Worm (Caenorhabditis elegans) whole organism, L2 larva: ENCODE measurements around the gene C06B3.1.

Experiments used
- C34F6.9 ChIP-seq: fragments of 150-350 bp; optimal IDR thresholded peaks from 2 replicates; lab custom pipeline; 2014; ENCODE audit warnings: missing biosample characterization, missing genetic modification characterization
- R02D3.7 ChIP-seq: fragments of 150-350 bp; optimal IDR thresholded peaks from 2 replicates; lab custom pipeline; 2014; ENCODE audit warnings: missing biosample characterization, missing genetic modification characterization
- Y55F3AM.14 ChIP-seq: fragments of 200-800 bp; sonication (Bioruptor generic); optimal IDR thresholded peaks from 2 replicates; lab custom pipeline; 2018; ENCODE audit warnings: mild to moderate bottlenecking, missing genetic modification characterization, missing compliant biosample characterization
- ZK546.5 ChIP-seq: sonication (generic microtip); optimal IDR thresholded peaks from 2 replicates; lab custom pipeline; 2017; ENCODE audit warnings: missing biosample characterization, missing genetic modification characterization
- aly-2 ChIP-seq: fragments of 150-350 bp; optimal IDR thresholded peaks from 2 replicates; lab custom pipeline; 2014; ENCODE audit warnings: missing biosample characterization, missing genetic modification characterization
- ama-1 ChIP-seq: fragments of 150-350 bp; optimal IDR thresholded peaks from 2 replicates; lab custom pipeline; 2018; ENCODE audit warnings: inconsistent platforms
- blmp-1 ChIP-seq: sonication (generic microtip); optimal IDR thresholded peaks from 2 replicates; lab custom pipeline; 2017; ENCODE audit warnings: missing genetic modification characterization, mild to moderate bottlenecking, missing compliant biosample characterization, antibody characterized with exemption, moderate library complexity; ENCODE audit not compliant: insufficient read depth
- ceh-16 ChIP-seq: fragments of 150-350 bp; optimal IDR thresholded peaks from 2 replicates; lab custom pipeline; 2014; ENCODE audit warnings: missing biosample characterization, missing genetic modification characterization
- ceh-82 ChIP-seq: fragments of 150-350 bp; optimal IDR thresholded peaks from 2 replicates; lab custom pipeline; 2014; ENCODE audit warnings: missing biosample characterization, missing genetic modification characterization
- egl-27 ChIP-seq: sonication (generic microtip); optimal IDR thresholded peaks from 3 replicates; lab custom pipeline; 2017; ENCODE audit warnings: missing biosample characterization, missing genetic modification reagents, missing genetic modification characterization
- elt-1 ChIP-seq: fragments of 150-350 bp; optimal IDR thresholded peaks from 2 replicates; lab custom pipeline; 2014; ENCODE audit warnings: missing biosample characterization, missing genetic modification characterization
- elt-3 ChIP-seq: sonication (generic microtip); optimal IDR thresholded peaks from 2 replicates; lab custom pipeline; 2017; ENCODE audit warnings: missing biosample characterization, missing genetic modification characterization
- fos-1 ChIP-seq: fragments of 150-350 bp; optimal IDR thresholded peaks from 2 replicates; lab custom pipeline; 2014; ENCODE audit warnings: missing biosample characterization, missing genetic modification characterization
- gmeb-1 ChIP-seq: fragments of 150-350 bp; optimal IDR thresholded peaks from 2 replicates; lab custom pipeline; 2014; ENCODE audit warnings: missing biosample characterization, missing genetic modification characterization
- lin-11 ChIP-seq: fragments of 150-350 bp; sonication (generic microtip); optimal IDR thresholded peaks from 2 replicates; lab custom pipeline; 2014; ENCODE audit warnings: missing biosample characterization, missing genetic modification characterization, inconsistent platforms, mixed read lengths
- lin-13 ChIP-seq: fragments of 150-350 bp; optimal IDR thresholded peaks from 2 replicates; lab custom pipeline; 2014; ENCODE audit warnings: missing biosample characterization, missing genetic modification reagents, missing genetic modification characterization
- mab-5 ChIP-seq: fragments of 150-350 bp; optimal IDR thresholded peaks from 2 replicates; lab custom pipeline; 2014; ENCODE audit warnings: missing biosample characterization, missing genetic modification characterization
- mdl-1 ChIP-seq, 2 experiments: fragments of 150-350 bp in 1 of 2; sonication (generic microtip) in 1 of 2; optimal IDR thresholded peaks; 2 replicates each; lab custom pipeline; 2017; ENCODE audit warnings: missing biosample characterization in 2 of 2, missing genetic modification characterization in 2 of 2
- nhr-10 ChIP-seq: sonication (generic microtip); optimal IDR thresholded peaks from 2 replicates; lab custom pipeline; 2017; ENCODE audit warnings: missing biosample characterization, missing genetic modification characterization
- nhr-11 ChIP-seq: fragments of 150-350 bp; optimal IDR thresholded peaks from 2 replicates; lab custom pipeline; 2014; ENCODE audit warnings: missing biosample characterization, missing genetic modification characterization
- nhr-12 ChIP-seq: fragments of 150-350 bp; optimal IDR thresholded peaks from 2 replicates; lab custom pipeline; 2014; ENCODE audit warnings: missing biosample characterization, missing genetic modification characterization
- nhr-129 ChIP-seq: fragments of 150-350 bp; optimal IDR thresholded peaks from 2 replicates; lab custom pipeline; 2014; ENCODE audit warnings: missing biosample characterization, missing genetic modification characterization
- nhr-23 ChIP-seq: fragments of 150-350 bp; optimal IDR thresholded peaks from 2 replicates; lab custom pipeline; 2014; ENCODE audit warnings: missing biosample characterization, missing genetic modification reagents, missing genetic modification characterization
- nhr-237 ChIP-seq: fragments of 150-350 bp; optimal IDR thresholded peaks from 2 replicates; lab custom pipeline; 2014; ENCODE audit warnings: missing biosample characterization, missing genetic modification characterization
- nhr-25 ChIP-seq: fragments of 150-350 bp; sonication (generic microtip); optimal IDR thresholded peaks from 3 replicates; lab custom pipeline; 2014; ENCODE audit warnings: missing biosample characterization, missing genetic modification characterization
- nhr-6 ChIP-seq: fragments of 150-350 bp; optimal IDR thresholded peaks from 2 replicates; lab custom pipeline; 2014; ENCODE audit warnings: missing biosample characterization, missing genetic modification characterization
- nhr-77 ChIP-seq: fragments of 150-350 bp; optimal IDR thresholded peaks from 2 replicates; lab custom pipeline; 2014; ENCODE audit warnings: missing biosample characterization, missing genetic modification characterization
- peb-1 ChIP-seq: fragments of 150-350 bp; optimal IDR thresholded peaks from 2 replicates; lab custom pipeline; 2014; ENCODE audit warnings: missing biosample characterization, missing genetic modification characterization
- sem-4 ChIP-seq: fragments of 150-350 bp; optimal IDR thresholded peaks from 2 replicates; lab custom pipeline; 2014; ENCODE audit warnings: missing biosample characterization, missing genetic modification reagents, missing genetic modification characterization
- skn-1 ChIP-seq: sonication (generic microtip); optimal IDR thresholded peaks from 2 replicates; lab custom pipeline; 2017; ENCODE audit warnings: missing biosample characterization, missing genetic modification characterization
- sma-3 ChIP-seq: sonication (generic microtip); optimal IDR thresholded peaks from 2 replicates; lab custom pipeline; 2016; ENCODE audit warnings: missing genetic modification reagents, missing genetic modification characterization, missing compliant biosample characterization
- sma-9 ChIP-seq, 2 experiments: fragments of 150-350 bp in 1 of 2; sonication (generic microtip) in 1 of 2; optimal IDR thresholded peaks; 2 replicates each; lab custom pipeline; 2014 to 2016; ENCODE audit warnings: missing genetic modification characterization in 2 of 2, mild to moderate bottlenecking in 1 of 2, missing biosample characterization in 1 of 2, missing compliant biosample characterization in 1 of 2, missing genetic modification reagents in 1 of 2, moderate library complexity in 1 of 2
- snpc-4 ChIP-seq: fragments of 150-350 bp; optimal IDR thresholded peaks from 2 replicates; lab custom pipeline; 2014; ENCODE audit warnings: missing biosample characterization, missing genetic modification characterization
- unc-39 ChIP-seq: fragments of 150-350 bp; optimal IDR thresholded peaks from 2 replicates; lab custom pipeline; 2014; ENCODE audit warnings: missing biosample characterization, missing genetic modification characterization
- unc-55 ChIP-seq: fragments of 150-350 bp; sonication (generic microtip); optimal IDR thresholded peaks from 3 replicates; lab custom pipeline; 2014; ENCODE audit warnings: missing biosample characterization, missing genetic modification reagents, missing genetic modification characterization
- unc-62 ChIP-seq: fragments of 150-350 bp; optimal IDR thresholded peaks from 2 replicates; lab custom pipeline; 2014; ENCODE audit warnings: missing biosample characterization, missing genetic modification reagents, missing genetic modification characterization
- ztf-11 ChIP-seq: sonication (generic microtip); optimal IDR thresholded peaks from 2 replicates; lab custom pipeline; 2017; ENCODE audit warnings: missing biosample characterization, missing genetic modification characterization
- ztf-4 ChIP-seq: fragments of 150-350 bp; optimal IDR thresholded peaks from 2 replicates; lab custom pipeline; 2014; ENCODE audit warnings: missing biosample characterization, missing genetic modification characterization

Gene C06B3.1

DNA sequence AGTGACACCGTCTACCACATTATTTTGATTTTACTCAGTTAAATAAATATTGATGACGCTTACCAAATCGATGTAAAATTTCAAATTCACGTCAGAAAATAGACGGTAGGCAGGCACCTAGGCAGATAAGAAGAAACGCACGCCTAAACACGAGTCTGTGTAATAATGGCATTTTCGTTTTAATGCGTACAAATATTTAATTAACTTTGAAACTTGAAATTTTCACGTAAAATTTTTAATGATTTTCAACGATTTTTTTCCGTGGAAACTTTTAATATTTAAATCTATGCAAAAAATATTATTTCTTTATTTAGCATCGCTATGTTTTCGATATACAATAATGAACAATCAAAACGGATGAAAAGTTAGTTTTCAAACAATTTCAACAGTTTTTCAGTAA is 28.6 kb downstream of the C06B3.1 start, which contains the start of gene C06B3.16:
C06B3.16 (plus strand) TSS at position 301 of the 400 bp plus-strand sequence.
- TF ChIP-seq ztf-4 (no peak), nhr-25 (tag; lab: Kevin White, UChicago) (no peak), sma-9 (GFP tag; optimal IDR thresholded peaks at IDR 0.05; lab: Kevin White, UChicago) (no peak), sma-9 (tag; optimal IDR thresholded peaks at IDR 0.05; lab: Kevin White, UChicago) (no peak), blmp-1 (tag; lab: Kevin White, UChicago) (no peak), Y55F3AM.14 (GFP tag; lab: Kevin White, UChicago) (no peak), nhr-12 (tag; lab: Kevin White, UChicago) (no peak), nhr-10 (no peak), elt-1 (tag; lab: Kevin White, UChicago) (no peak), skn-1 (tag; lab: Kevin White, UChicago) (no peak), unc-39 (tag; lab: Kevin White, UChicago) (no peak), gmeb-1 (no peak), peb-1 (tag; lab: Kevin White, UChicago) (no peak), C34F6.9 (tag; lab: Kevin White, UChicago) (no peak)

DNA sequence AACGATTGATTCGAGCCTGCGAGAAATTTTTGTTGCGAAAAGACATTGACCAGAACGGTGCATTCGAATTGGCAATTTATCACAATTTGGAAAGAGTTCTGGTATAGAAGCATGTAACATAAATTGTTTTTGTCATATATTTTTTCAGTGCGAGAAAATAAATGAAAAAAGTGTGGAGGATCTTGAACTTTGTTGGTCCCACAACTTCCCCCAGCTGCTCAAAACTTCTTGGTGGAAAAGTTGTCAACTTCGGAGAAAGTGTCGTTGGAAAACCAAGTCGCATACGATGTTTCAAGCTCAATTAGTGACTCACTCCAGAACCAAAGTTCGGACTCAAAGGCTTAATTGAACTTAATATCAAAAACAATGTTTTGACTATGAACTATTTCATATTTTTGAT is 29.4 kb downstream of the C06B3.1 start:
- TF ChIP-seq gmeb-1: no peak
- no peak for TF ChIP-seq sma-3 (GFP tag; lab: Kevin White, UChicago)
- no peak for TF ChIP-seq nhr-129 (tag; lab: Kevin White, UChicago)
- TF ChIP-seq nhr-10: no peak
- no peak for TF ChIP-seq nhr-25 (tag; lab: Kevin White, UChicago)
- no peak for TF ChIP-seq fos-1 (tag; lab: Kevin White, UChicago)
- TF ChIP-seq nhr-23 (tag; lab: Kevin White, UChicago): no peak
- no peak for TF ChIP-seq skn-1 (tag; lab: Kevin White, UChicago)
- TF ChIP-seq lin-11 (tag; lab: Kevin White, UChicago): no peak

DNA sequence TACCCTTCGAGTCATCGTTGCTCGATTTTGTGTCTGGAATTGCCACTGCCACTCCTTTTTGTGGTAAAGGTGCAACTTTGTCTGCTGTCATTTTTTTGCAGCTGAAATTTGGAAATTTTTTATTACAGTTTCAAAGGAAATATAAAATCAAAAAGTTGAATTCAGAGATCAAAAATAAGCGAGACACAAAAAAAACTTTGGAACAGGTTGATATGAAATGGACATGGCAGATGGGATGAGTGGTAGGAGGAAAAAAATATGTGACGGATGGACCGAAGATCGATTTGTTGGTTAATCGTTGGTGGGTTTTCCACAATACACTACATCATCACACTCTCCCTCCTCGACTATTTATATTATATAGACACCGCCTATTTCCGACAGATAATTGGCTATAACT is 31.9 kb downstream of the C06B3.1 start, which contains the start of gene R10D12.1:
R10D12.1 (minus strand) TSS at position 101 of the 400 bp plus-strand sequence.
- TF ChIP-seq ceh-82 (tag; lab: Kevin White, UChicago) (no peak), sma-3 (GFP tag; lab: Kevin White, UChicago) (no peak), ztf-4 (no peak), sma-9 (GFP tag; optimal IDR thresholded peaks at IDR 0.05; lab: Kevin White, UChicago) (no peak), sma-9 (tag; optimal IDR thresholded peaks at IDR 0.05; lab: Kevin White, UChicago) (no peak), ama-1 (lab: Kevin White, UChicago) (no peak), elt-3 (no peak), ZK546.5 (no peak), Y55F3AM.14 (GFP tag; lab: Kevin White, UChicago) (no peak), nhr-237 (no peak), nhr-77 (no peak), nhr-11 (tag; lab: Kevin White, UChicago) (no peak), lin-11 (tag; lab: Kevin White, UChicago) (no peak), elt-1 (tag; lab: Kevin White, UChicago) (no peak), R02D3.7 (tag; lab: Kevin White, UChicago) (no peak), fos-1 (tag; lab: Kevin White, UChicago) (no peak), ceh-16 (tag; lab: Kevin White, UChicago) (no peak), mdl-1 (tag; optimal IDR thresholded peaks at IDR 0.05; lab: Kevin White, UChicago) (no peak), unc-62 (GFP tag; lab: Kevin White, UChicago) (no peak), peb-1 (tag; lab: Kevin White, UChicago) (no peak), nhr-6 (tag; lab: Kevin White, UChicago) (no peak)

ce11 chrV:13935423-13935822 is 32.8 kb downstream of the C06B3.1 start:
- no peak for TF ChIP-seq R02D3.7 (tag; lab: Kevin White, UChicago)
- TF ChIP-seq unc-55 (GFP tag; lab: Kevin White, UChicago): no peak
- no peak for TF ChIP-seq snpc-4 (tag; lab: Kevin White, UChicago)
- TF ChIP-seq C34F6.9 (tag; lab: Kevin White, UChicago): no peak
- no peak for TF ChIP-seq mab-5 (tag; lab: Kevin White, UChicago)
- TF ChIP-seq aly-2 (tag; lab: Kevin White, UChicago): no peak
- no peak for TF ChIP-seq unc-39 (tag; lab: Kevin White, UChicago)
- no peak for TF ChIP-seq ztf-11 (tag; lab: Kevin White, UChicago)
- no peak for TF ChIP-seq nhr-237
- no peak for TF ChIP-seq nhr-12 (tag; lab: Kevin White, UChicago)
- no peak for TF ChIP-seq lin-13 (GFP tag; lab: Kevin White, UChicago)
- TF ChIP-seq sem-4: no peak
- TF ChIP-seq nhr-129 (tag; lab: Kevin White, UChicago): no peak
- no peak for TF ChIP-seq egl-27 (tag; lab: Kevin White, UChicago)
- no peak for TF ChIP-seq ceh-82 (tag; lab: Kevin White, UChicago)
